Fruit fly (Drosophila melanogaster) whole organism, pupa: ENCODE measurements around the gene CG13059.

ENCODE experiments used
- CG10348 ChIP-seq: fragments of 200-800 bp; sonication (Bioruptor generic); IDR thresholded peaks from 2 replicates; pipeline ENCODE4 v1.3.6; 2022; ENCODE audit warnings: missing biosample characterization, missing genetic modification characterization
- CG12605 ChIP-seq: fragments of 200-800 bp; sonication (Bioruptor generic); IDR thresholded peaks from 2 replicates; pipeline ENCODE4 v1.3.6; 2022; ENCODE audit warnings: missing biosample characterization, missing genetic modification characterization
- CG13204 ChIP-seq: fragments of 200-800 bp; sonication (Bioruptor generic); optimal IDR thresholded peaks from 2 replicates; lab custom pipeline; 2018; ENCODE audit warnings: missing biosample characterization, mild to moderate bottlenecking, missing genetic modification characterization, moderate library complexity
- CG14655 ChIP-seq: fragments of 200-800 bp; sonication (Bioruptor generic); optimal IDR thresholded peaks from 3 replicates; lab custom pipeline; 2017; ENCODE audit warnings: mild to moderate bottlenecking, missing biosample characterization, missing genetic modification reagents, missing genetic modification characterization
- CG15710 ChIP-seq: fragments of 200-800 bp; sonication (Bioruptor generic); optimal IDR thresholded peaks from 2 replicates; lab custom pipeline; 2018; ENCODE audit warnings: missing biosample characterization, mild to moderate bottlenecking, missing genetic modification characterization, moderate library complexity
- CG17806 ChIP-seq: fragments of 200-800 bp; sonication (Bioruptor generic); optimal IDR thresholded peaks from 2 replicates; lab custom pipeline; 2018; ENCODE audit warnings: missing biosample characterization, mild to moderate bottlenecking, missing genetic modification characterization, moderate library complexity
- CG32121 ChIP-seq: fragments of 200-800 bp; sonication (Bioruptor generic); IDR thresholded peaks from 2 replicates; pipeline ENCODE4 v1.3.6; 2022; ENCODE audit warnings: missing biosample characterization, missing genetic modification characterization
- CG34367 ChIP-seq: fragments of 200-800 bp; sonication (Bioruptor generic); optimal IDR thresholded peaks from 2 replicates; lab custom pipeline; 2018; ENCODE audit warnings: missing biosample characterization, mild to moderate bottlenecking, missing genetic modification characterization
- CG4496 ChIP-seq: fragments of 200-800 bp; sonication (Bioruptor generic); IDR thresholded peaks from 3 replicates; pipeline ENCODE4 v1.3.6; 2022; ENCODE audit warnings: missing biosample characterization, missing genetic modification characterization
- CG8159 ChIP-seq: fragments of 200-800 bp; sonication (Bioruptor generic); optimal IDR thresholded peaks from 3 replicates; lab custom pipeline; 2018; ENCODE audit warnings: missing biosample characterization, mild to moderate bottlenecking, missing genetic modification characterization, moderate library complexity
- CG8301 ChIP-seq: fragments of 200-800 bp; sonication (Bioruptor generic); optimal IDR thresholded peaks from 2 replicates; lab custom pipeline; 2018; ENCODE audit warnings: missing biosample characterization, mild to moderate bottlenecking, missing genetic modification characterization
- CG9948 ChIP-seq: fragments of 200-800 bp; sonication (Bioruptor generic); optimal IDR thresholded peaks from 2 replicates; lab custom pipeline; 2018; ENCODE audit warnings: missing biosample characterization, mild to moderate bottlenecking, missing genetic modification characterization, moderate library complexity
- D1 ChIP-seq: fragments of 200-800 bp; sonication (Bioruptor generic); optimal IDR thresholded peaks from 2 replicates; lab custom pipeline; 2018; ENCODE audit warnings: missing biosample characterization, mild to moderate bottlenecking, missing genetic modification characterization, moderate library complexity
- EcR ChIP-seq: fragments of 200-800 bp; sonication (Bioruptor generic); optimal IDR thresholded peaks from 3 replicates; lab custom pipeline; 2019; ENCODE audit warnings: missing biosample characterization, missing genetic modification characterization, mild to moderate bottlenecking, moderate library complexity, missing genetic modification reagents
- Ets98B ChIP-seq: fragments of 200-800 bp; sonication (Bioruptor generic); IDR thresholded peaks from 2 replicates; pipeline ENCODE4 v1.3.6; 2022; ENCODE audit warnings: missing biosample characterization, missing genetic modification characterization
- Pif1A ChIP-seq: fragments of 200-800 bp; sonication (Bioruptor generic); optimal IDR thresholded peaks from 3 replicates; lab custom pipeline; 2016; ENCODE audit warnings: missing biosample characterization, missing genetic modification characterization
- Pif1B ChIP-seq: fragments of 200-800 bp; sonication (Bioruptor generic); optimal IDR thresholded peaks from 3 replicates; lab custom pipeline; 2016; ENCODE audit warnings: missing biosample characterization, missing genetic modification characterization
- Snoo ChIP-seq: fragments of 200-800 bp; sonication (Bioruptor generic); optimal IDR thresholded peaks from 3 replicates; lab custom pipeline; 2017; ENCODE audit warnings: missing biosample characterization, mild to moderate bottlenecking, missing genetic modification characterization, inconsistent platforms
- fd96Ca ChIP-seq: fragments of 200-800 bp; sonication (Bioruptor generic); IDR thresholded peaks from 3 replicates; pipeline ENCODE4 v1.3.6; 2022; ENCODE audit warnings: missing biosample characterization, missing genetic modification characterization
- gl ChIP-seq: fragments of 200-800 bp; sonication (Bioruptor generic); optimal IDR thresholded peaks from 2 replicates; lab custom pipeline; 2018; ENCODE audit warnings: missing biosample characterization, mild to moderate bottlenecking, missing genetic modification characterization
- rn ChIP-seq: fragments of 200-800 bp; sonication (Bioruptor generic); IDR thresholded peaks from 2 replicates; pipeline ENCODE4 v1.3.6; 2022; ENCODE audit warnings: missing biosample characterization, missing genetic modification characterization

Gene CG13059

dm6 chr3L:16308380-16308779, 15.1 kb upstream of the CG13059 start, which contains the start of gene CG13042:
Gene CG13042, minus strand, starts transcription at chr3L:16308480.
- TF ChIP-seq CG4496 (GFP tag; lab: Robert Waterston, UW), result 0 out of 3 replicates have a peak, but pooled peaks have one; percentile 37
- TF ChIP-seq gl (tag; lab: Kevin White, UChicago), result no peak
- no peak for TF ChIP-seq CG14655

- TF ChIP-seq fd96Ca (GFP tag; lab: Robert Waterston, UW) (peak; percentile 89), Pif1B (GFP tag; lab: Kevin White, UChicago) (no peak), CG4496 (GFP tag; lab: Robert Waterston, UW) (peak; percentile 86), CG32121 (GFP tag; lab: Robert Waterston, UW) (peak; percentile 48; the same call in 1 of the 2 replicates), CG10348 (GFP tag; lab: Robert Waterston, UW) (peak; percentile 51), CG12605 (GFP tag; lab: Robert Waterston, UW) (no peak), CG9948 (tag; lab: Kevin White, UChicago) (no peak), D1 (tag; lab: Kevin White, UChicago) (no peak), rn (GFP tag; lab: Robert Waterston, UW) (peak; percentile 42; the same call in 1 of the 2 replicates), CG14655 (peak; percentile 78), EcR (GFP tag; lab: Kevin White, UChicago) (no peak), Pif1A (GFP tag; lab: Kevin White, UChicago) (peak; percentile 13), Ets98B (GFP tag; lab: Robert Waterston, UW) (peak; percentile 84), CG17806 (tag; lab: Kevin White, UChicago) (peak; percentile 9), CG8301 (tag; lab: Kevin White, UChicago) (peak; percentile 74)
These were observed 13.5 kb upstream of the CG13059 start for dm6 chr3L:16309972-16310371.

dm6 chr3L:16313985-16314384, 9.5 kb upstream of the CG13059 start, which contains the start of gene CG13062:
Gene CG13062, plus strand, starts transcription at chr3L:16314285.
- TF ChIP-seq CG32121 (GFP tag; lab: Robert Waterston, UW) (0 out of 2 replicates have a peak, but pooled peaks have one; percentile 21), rn (GFP tag; lab: Robert Waterston, UW) (no peak), CG4496 (GFP tag; lab: Robert Waterston, UW) (no peak)

dm6 chr3L:16317724-16318123, 5.7 kb upstream of the CG13059 start, which contains the start of gene Nplp3:
Gene Nplp3, plus strand, starts transcription at chr3L:16318024.
- TF ChIP-seq CG4496 (GFP tag; lab: Robert Waterston, UW), result no peak
- TF ChIP-seq gl (tag; lab: Kevin White, UChicago), result no peak
- TF ChIP-seq Snoo (tag; lab: Kevin White, UChicago), result no peak
- no peak for TF ChIP-seq EcR (GFP tag; lab: Kevin White, UChicago)
- no peak for TF ChIP-seq CG10348 (GFP tag; lab: Robert Waterston, UW)
- TF ChIP-seq fd96Ca (GFP tag; lab: Robert Waterston, UW), result no peak

dm6 chr3L:16319399-16319906, 4.0 kb upstream of the CG13059 start, which contains the start of the genes CG13041 and CG13060:
Gene CG13041, minus strand, starts transcription at chr3L:16319526.
Gene CG13060, plus strand, starts transcription at chr3L:16319856.
- TF ChIP-seq Pif1B (GFP tag; lab: Kevin White, UChicago) (no peak), CG12605 (GFP tag; lab: Robert Waterston, UW) (no peak)
- TF ChIP-seq, all 21 proteins: peak for 0

- no peak for TF ChIP-seq CG34367 (tag; lab: Kevin White, UChicago)
- no peak for TF ChIP-seq CG14655
- no peak for TF ChIP-seq CG17806 (tag; lab: Kevin White, UChicago)
- TF ChIP-seq D1 (tag; lab: Kevin White, UChicago), result no peak
- TF ChIP-seq gl (tag; lab: Kevin White, UChicago), result no peak
- TF ChIP-seq CG32121 (GFP tag; lab: Robert Waterston, UW), result no peak
- no peak for TF ChIP-seq CG10348 (GFP tag; lab: Robert Waterston, UW)
- no peak for TF ChIP-seq CG8159 (tag; lab: Kevin White, UChicago)
- TF ChIP-seq CG13204 (GFP tag; lab: Kevin White, UChicago), result no peak
- no peak for TF ChIP-seq rn (GFP tag; lab: Robert Waterston, UW)
- TF ChIP-seq CG9948 (tag; lab: Kevin White, UChicago), result no peak
- TF ChIP-seq CG4496 (GFP tag; lab: Robert Waterston, UW), result no peak
- no peak for TF ChIP-seq Pif1B (GFP tag; lab: Kevin White, UChicago)
- no peak for TF ChIP-seq EcR (GFP tag; lab: Kevin White, UChicago)
- TF ChIP-seq fd96Ca (GFP tag; lab: Robert Waterston, UW), result no peak
- no peak for TF ChIP-seq CG15710 (tag; lab: Kevin White, UChicago)
- no peak for TF ChIP-seq Ets98B (GFP tag; lab: Robert Waterston, UW)
- no peak for TF ChIP-seq Pif1A (GFP tag; lab: Kevin White, UChicago)
- TF ChIP-seq CG8301 (tag; lab: Kevin White, UChicago), result no peak
- TF ChIP-seq CG12605 (GFP tag; lab: Robert Waterston, UW), result no peak
- TF ChIP-seq, all 21 proteins: peak for 0
These were observed 2.3 kb upstream of the CG13059 start, which contains the start of gene CG42718 for dm6 chr3L:16321172-16321571. Gene CG42718, minus strand, starts transcription at chr3L:16321272.
